Fruit fly (Drosophila melanogaster): ENCODE data around the gene Nedd4.

Gene Nedd4

dm6 chr3L:17486794-17487726, 42.8 kb upstream of the Nedd4 start, which contains the start of gene Oatp74D (continued):
- peak; percentile 18 for TF ChIP-seq pb (GFP tag; optimal IDR thresholded peaks at IDR 0.05)
- no peak for TF ChIP-seq CG9215 (GFP tag; IDR thresholded peaks at IDR 0.05)
- peak; percentile 96 for TF ChIP-seq sd (tag; optimal IDR thresholded peaks at IDR 0.05)
- no peak for TF ChIP-seq aop (GFP tag; IDR thresholded peaks at IDR 0.05)
- peak; percentile 53 for TF ChIP-seq CG6683 (GFP tag; optimal IDR thresholded peaks at IDR 0.05)
- TF ChIP-seq CG15696 (tag; optimal IDR thresholded peaks at IDR 0.05): peak; percentile 65
- TF ChIP-seq trem (tag; optimal IDR thresholded peaks at IDR 0.05): no peak
- no peak; the same call in 1 of the 2 replicates for TF ChIP-seq seq (GFP tag; IDR thresholded peaks at IDR 0.05)
- TF ChIP-seq wek (GFP tag; optimal IDR thresholded peaks at IDR 0.05): peak; percentile 76
- peak; percentile 59 for TF ChIP-seq CG18599 (GFP tag; optimal IDR thresholded peaks at IDR 0.05)
- TF ChIP-seq ham (GFP tag; IDR thresholded peaks at IDR 0.05): no peak
- TF ChIP-seq chn (GFP tag; optimal IDR thresholded peaks at IDR 0.05): peak; percentile 3
- peak; percentile 74 for TF ChIP-seq Fer1 (GFP tag; optimal IDR thresholded peaks at IDR 0.05)
- no peak for TF ChIP-seq Dad (GFP tag; optimal IDR thresholded peaks at IDR 0.05)
- TF ChIP-seq CG4820 (GFP tag; optimal IDR thresholded peaks at IDR 0.05): no peak
- TF ChIP-seq exex (tag; optimal IDR thresholded peaks at IDR 0.05): peak; percentile 36
- TF ChIP-seq Antp (GFP tag; optimal IDR thresholded peaks at IDR 0.05): peak; percentile 28
- no peak for TF ChIP-seq Ada2b (GFP tag; IDR thresholded peaks at IDR 0.05)
- no peak for TF ChIP-seq CG10274 (GFP tag; optimal IDR thresholded peaks at IDR 0.05)
- TF ChIP-seq CG8924 (tag; optimal IDR thresholded peaks at IDR 0.05): peak; percentile 75
- no peak for TF ChIP-seq Taf1 (GFP tag; IDR thresholded peaks at IDR 0.05)
- TF ChIP-seq CG17568 (GFP tag; optimal IDR thresholded peaks at IDR 0.05): peak; percentile 68
- TF ChIP-seq NK7.1 (GFP tag; optimal IDR thresholded peaks at IDR 0.05): no peak
- TF ChIP-seq CG31224 (GFP tag; IDR thresholded peaks at IDR 0.05): no peak
- peak; percentile 26; the same call in 1 of the 2 replicates for TF ChIP-seq Xrp1 (GFP tag; IDR thresholded peaks at IDR 0.05)
- TF ChIP-seq Six4 (GFP tag; optimal IDR thresholded peaks at IDR 0.05): no peak
- peak; percentile 29 for TF ChIP-seq CG15514 (GFP tag; optimal IDR thresholded peaks at IDR 0.05)
- TF ChIP-seq Hsf (GFP tag; optimal IDR thresholded peaks at IDR 0.05): no peak
- no peak for TF ChIP-seq hkb (optimal IDR thresholded peaks at IDR 0.05)
- peak; percentile 44 for TF ChIP-seq hkb (GFP tag; IDR thresholded peaks at IDR 0.05)
- no peak for TF ChIP-seq CG7786 (GFP tag; optimal IDR thresholded peaks at IDR 0.05)
- TF ChIP-seq CG18764 (GFP tag; optimal IDR thresholded peaks at IDR 0.05): no peak
- TF ChIP-seq z (GFP tag; IDR thresholded peaks at IDR 0.05): peak; percentile 78
- TF ChIP-seq Hr51 (GFP tag; optimal IDR thresholded peaks at IDR 0.05): peak in 1 of 2 experiments; percentile 10
- no peak for TF ChIP-seq ems (GFP tag; optimal IDR thresholded peaks at IDR 0.05)
- TF ChIP-seq slou (GFP tag; optimal IDR thresholded peaks at IDR 0.05): no peak
- TF ChIP-seq CG16863 (GFP tag; optimal IDR thresholded peaks at IDR 0.05): no peak
- no peak for TF ChIP-seq Dip2 (GFP tag; IDR thresholded peaks at IDR 0.05)
- peak; percentile 56 for TF ChIP-seq CG12104 (GFP tag; optimal IDR thresholded peaks at IDR 0.05)
- no peak for TF ChIP-seq CG2889 (GFP tag; IDR thresholded peaks at IDR 0.05)
- peak; percentile 92 for TF ChIP-seq CG10543 (GFP tag; optimal IDR thresholded peaks at IDR 0.05)
- no peak for TF ChIP-seq CG4617 (GFP tag; optimal IDR thresholded peaks at IDR 0.05; ENCODE audit: borderline replicate concordance)
- peak; percentile 32 for TF ChIP-seq CG30403 (GFP tag; optimal IDR thresholded peaks at IDR 0.05)
- TF ChIP-seq slp2 (GFP tag; optimal IDR thresholded peaks at IDR 0.05): peak; percentile 8
- peak; percentile 61 for TF ChIP-seq odd (GFP tag; optimal IDR thresholded peaks at IDR 0.05)
- peak; percentile 5 for TF ChIP-seq pho (GFP tag; optimal IDR thresholded peaks at IDR 0.05)
- peak; percentile 4 for TF ChIP-seq D19A (tag; optimal IDR thresholded peaks at IDR 0.05)
- TF ChIP-seq Rx (GFP tag; IDR thresholded peaks at IDR 0.05): no peak
- TF ChIP-seq CG33557 (GFP tag; optimal IDR thresholded peaks at IDR 0.05): peak; percentile 74
- no peak for TF ChIP-seq sima (GFP tag; optimal IDR thresholded peaks at IDR 0.05)
